Fruit fly (Drosophila melanogaster) whole organism, prepupa: ENCODE results near the gene slow.

Experiments used
- Blimp-1 ChIP-seq: fragments of 200-800 bp; sonication (Bioruptor generic); optimal IDR thresholded peaks from 3 replicates; lab custom pipeline; 2017; ENCODE audit warnings: missing biosample characterization, missing genetic modification characterization, mild to moderate bottlenecking, moderate library complexity, missing genetic modification reagents
- CG10669 ChIP-seq: fragments of 200-800 bp; sonication (Bioruptor generic); optimal IDR thresholded peaks from 3 replicates; lab custom pipeline; 2018; ENCODE audit warnings: missing biosample characterization, mild to moderate bottlenecking, missing genetic modification characterization, moderate library complexity
- CG11294 ChIP-seq: fragments of 200-800 bp; sonication (Bioruptor generic); IDR thresholded peaks from 2 replicates; pipeline ENCODE4 v1.3.6; 2022; ENCODE audit warnings: missing biosample characterization, missing genetic modification characterization
- CG11902 ChIP-seq: fragments of 200-800 bp; sonication (Bioruptor generic); optimal IDR thresholded peaks from 3 replicates; lab custom pipeline; 2016; ENCODE audit warnings: missing biosample characterization, missing genetic modification characterization
- CG15336 ChIP-seq: fragments of 200-800 bp; sonication (Bioruptor generic); IDR thresholded peaks from 2 replicates; pipeline ENCODE4 v1.3.6; 2022; ENCODE audit warnings: missing biosample characterization, missing genetic modification characterization
- CG16779 ChIP-seq: fragments of 200-800 bp; sonication (Bioruptor generic); optimal IDR thresholded peaks from 3 replicates; lab custom pipeline; 2017; ENCODE audit warnings: missing biosample characterization, mild to moderate bottlenecking, missing genetic modification characterization
- CG3032 ChIP-seq: fragments of 200-800 bp; optimal IDR thresholded peaks from 2 replicates; lab custom pipeline; 2019; ENCODE audit warnings: missing biosample characterization, mild to moderate bottlenecking, missing genetic modification characterization, moderate library complexity
- CG31627 ChIP-seq: fragments of 200-800 bp; sonication (Bioruptor generic); optimal IDR thresholded peaks from 3 replicates; lab custom pipeline; 2016; ENCODE audit warnings: missing biosample characterization, missing genetic modification characterization
- CG32006 ChIP-seq: fragments of 200-800 bp; sonication (Bioruptor generic); optimal IDR thresholded peaks from 3 replicates; lab custom pipeline; 2017; ENCODE audit warnings: missing biosample characterization, mild to moderate bottlenecking, missing genetic modification characterization
- CG34406 ChIP-seq: fragments of 200-800 bp; sonication (Bioruptor generic); optimal IDR thresholded peaks from 3 replicates; lab custom pipeline; 2016; ENCODE audit warnings: missing biosample characterization, missing genetic modification characterization
- CG3919 ChIP-seq: fragments of 200-800 bp; sonication (Bioruptor generic); optimal IDR thresholded peaks from 3 replicates; lab custom pipeline; 2016; ENCODE audit warnings: missing biosample characterization, missing genetic modification characterization
- CG6163 ChIP-seq: fragments of 200-800 bp; sonication (Bioruptor generic); IDR thresholded peaks from 3 replicates; pipeline ENCODE4 v1.3.6; 2022; ENCODE audit warnings: missing biosample characterization, missing genetic modification characterization
- CG6276 ChIP-seq: fragments of 200-800 bp; sonication (Bioruptor generic); optimal IDR thresholded peaks from 2 replicates; lab custom pipeline; 2017; ENCODE audit warnings: missing biosample characterization, mild to moderate bottlenecking, missing genetic modification characterization
- CG6792 ChIP-seq: fragments of 200-800 bp; sonication (Bioruptor generic); optimal IDR thresholded peaks from 3 replicates; lab custom pipeline; 2016; ENCODE audit warnings: missing biosample characterization, missing genetic modification characterization
- CG6808 ChIP-seq: fragments of 200-800 bp; sonication (Bioruptor generic); optimal IDR thresholded peaks from 3 replicates; lab custom pipeline; 2017; ENCODE audit warnings: missing biosample characterization, missing genetic modification characterization, mild to moderate bottlenecking, moderate library complexity, missing genetic modification reagents
- CG6854 ChIP-seq: fragments of 200-800 bp; sonication (Bioruptor generic); optimal IDR thresholded peaks from 2 replicates; lab custom pipeline; 2017; ENCODE audit warnings: missing biosample characterization, mild to moderate bottlenecking, missing genetic modification characterization
- CG8119 ChIP-seq: fragments of 200-800 bp; sonication (Bioruptor generic); IDR thresholded peaks from 3 replicates; pipeline ENCODE4 v1.3.6; 2022; ENCODE audit warnings: missing biosample characterization, missing genetic modification characterization
- CG9139 ChIP-seq: fragments of 200-800 bp; sonication (Bioruptor generic); optimal IDR thresholded peaks from 3 replicates; lab custom pipeline; 2017; ENCODE audit warnings: missing biosample characterization, mild to moderate bottlenecking, missing genetic modification characterization
- Eip75B ChIP-seq: fragments of 200-800 bp; sonication (Bioruptor generic); optimal IDR thresholded peaks from 3 replicates; lab custom pipeline; 2016; ENCODE audit warnings: missing biosample characterization, missing genetic modification characterization
- Eip93F ChIP-seq: fragments of 200-800 bp; sonication (Bioruptor generic); optimal IDR thresholded peaks from 2 replicates; lab custom pipeline; 2016; ENCODE audit warnings: missing biosample characterization, mild to moderate bottlenecking, missing genetic modification characterization
- Ets21C ChIP-seq: fragments of 200-800 bp; sonication (Bioruptor generic); optimal IDR thresholded peaks from 3 replicates; lab custom pipeline; 2016; ENCODE audit warnings: missing biosample characterization, missing genetic modification characterization
- Gug ChIP-seq: fragments of 200-800 bp; sonication (Bioruptor generic); IDR thresholded peaks from 2 replicates; pipeline ENCODE4 v1.3.6; 2022; ENCODE audit warnings: missing biosample characterization, missing genetic modification characterization
- Hr38 ChIP-seq: sonication (Bioruptor generic); optimal IDR thresholded peaks from 2 replicates; lab custom pipeline; 2016; ENCODE audit warnings: missing biosample characterization, missing genetic modification characterization
- Hr4 ChIP-seq: fragments of 200-800 bp; sonication (Bioruptor generic); optimal IDR thresholded peaks from 3 replicates; lab custom pipeline; 2016; ENCODE audit warnings: missing biosample characterization, missing genetic modification characterization
- Lpt ChIP-seq: fragments of 200-800 bp; sonication (Bioruptor generic); optimal IDR thresholded peaks from 3 replicates; lab custom pipeline; 2016; ENCODE audit warnings: missing biosample characterization, missing genetic modification characterization
- OdsH ChIP-seq: fragments of 200-800 bp; sonication (Bioruptor generic); optimal IDR thresholded peaks from 3 replicates; lab custom pipeline; 2016; ENCODE audit warnings: missing biosample characterization, missing genetic modification characterization
- Smox ChIP-seq: fragments of 200-800 bp; sonication (Bioruptor generic); optimal IDR thresholded peaks from 3 replicates; lab custom pipeline; 2016; ENCODE audit warnings: missing biosample characterization, missing genetic modification characterization
- Sox102F ChIP-seq: fragments of 200-800 bp; sonication (Bioruptor generic); optimal IDR thresholded peaks from 2 replicates; lab custom pipeline; 2016; ENCODE audit warnings: missing biosample characterization, mild to moderate bottlenecking, missing genetic modification characterization
- Sox15 ChIP-seq: fragments of 200-800 bp; sonication (Bioruptor generic); optimal IDR thresholded peaks from 3 replicates; lab custom pipeline; 2016; ENCODE audit warnings: missing biosample characterization, missing genetic modification characterization
- acj6 ChIP-seq: fragments of 200-800 bp; sonication (Bioruptor generic); optimal IDR thresholded peaks from 3 replicates; lab custom pipeline; 2016; ENCODE audit warnings: missing biosample characterization, missing genetic modification characterization
- eg ChIP-seq: fragments of 200-800 bp; sonication (Bioruptor generic); IDR thresholded peaks from 3 replicates; pipeline ENCODE4 v1.3.6; 2022; ENCODE audit warnings: missing biosample characterization, missing genetic modification characterization
- esn ChIP-seq: fragments of 200-800 bp; sonication (Bioruptor generic); optimal IDR thresholded peaks from 2 replicates; lab custom pipeline; 2016; ENCODE audit warnings: missing biosample characterization, mild to moderate bottlenecking, missing genetic modification characterization, moderate library complexity
- fd85E ChIP-seq: fragments of 200-800 bp; sonication (Bioruptor generic); optimal IDR thresholded peaks from 3 replicates; lab custom pipeline; 2016; ENCODE audit warnings: missing biosample characterization, missing genetic modification characterization
- lz ChIP-seq: fragments of 200-800 bp; sonication (Bioruptor generic); optimal IDR thresholded peaks from 3 replicates; lab custom pipeline; 2016; ENCODE audit warnings: missing biosample characterization, missing genetic modification characterization
- net ChIP-seq: fragments of 200-800 bp; sonication (Bioruptor generic); optimal IDR thresholded peaks from 3 replicates; lab custom pipeline; 2016; ENCODE audit warnings: missing biosample characterization, missing genetic modification characterization
- salr ChIP-seq, 2 experiments: fragments of 200-800 bp; sonication (Bioruptor generic); optimal IDR thresholded peaks; 3 replicates each; lab custom pipeline; 2016 to 2018; ENCODE audit warnings: missing biosample characterization in 2 of 2, missing genetic modification characterization in 2 of 2, mild to moderate bottlenecking in 1 of 2
- spab ChIP-seq: fragments of 200-800 bp; sonication (Bioruptor generic); optimal IDR thresholded peaks from 2 replicates; lab custom pipeline; 2017; ENCODE audit warnings: missing biosample characterization, mild to moderate bottlenecking, missing genetic modification characterization, missing genetic modification reagents
- svp ChIP-seq: fragments of 200-800 bp; sonication (Bioruptor generic); peaks from one replicate; lab custom pipeline; 2016; ENCODE audit warnings: missing biosample characterization, missing genetic modification characterization

slow gene

dm6 chr3L:4411025-4411873 lies 27.0 kb downstream of the slow start (continued):
- TF ChIP-seq Sox15 (GFP tag; lab: Kevin White, UChicago) (no peak), fd85E (no peak), Blimp-1 (GFP tag; lab: Kevin White, UChicago) (no peak), CG8119 (GFP tag; lab: Robert Waterston, UW) (no peak), CG6792 (peak; percentile 6), OdsH (no peak), Eip75B (no peak), Sox102F (GFP tag; lab: Kevin White, UChicago) (peak; percentile 48), Lpt (GFP tag; lab: Kevin White, UChicago) (no peak), CG31627 (GFP tag; lab: Kevin White, UChicago) (no peak), CG34406 (no peak), Gug (no peak), CG6854 (no peak), CG11902 (GFP tag; lab: Kevin White, UChicago) (no peak)
- TF ChIP-seq, all 60 proteins: peak for 13

dm6 chr3L:4411951-4412350 lies 27.7 kb downstream of the slow start:
- TF ChIP-seq CG10669 (GFP tag; lab: Kevin White, UChicago) (no peak), spab (GFP tag; lab: Kevin White, UChicago) (no peak), Ets21C (GFP tag; lab: Kevin White, UChicago) (no peak), CG6792 (no peak), Blimp-1 (GFP tag; lab: Kevin White, UChicago) (no peak), acj6 (GFP tag; lab: Kevin White, UChicago) (no peak), Gug (no peak), lz (GFP tag; lab: Kevin White, UChicago) (no peak), OdsH (no peak), Eip75B (no peak), svp (no peak), CG6808 (GFP tag; lab: Kevin White, UChicago) (no peak)

dm6 chr3L:4412974-4413373 lies 28.7 kb downstream of the slow start:
- TF ChIP-seq Lpt (GFP tag; lab: Kevin White, UChicago), result peak; percentile 24
- no peak for TF ChIP-seq Blimp-1 (GFP tag; lab: Kevin White, UChicago)
- no peak for TF ChIP-seq CG6792
- no peak for TF ChIP-seq CG16779 (tag; lab: Kevin White, UChicago)
- no peak for TF ChIP-seq Eip75B
- peak; percentile 51 for TF ChIP-seq Gug
- TF ChIP-seq CG6276 (GFP tag; lab: Kevin White, UChicago), result peak; percentile 32
- no peak for TF ChIP-seq CG3032 (tag; lab: Kevin White, UChicago)
- no peak for TF ChIP-seq esn (GFP tag; lab: Kevin White, UChicago)
- peak; percentile 70; the same call in 2 of the 3 replicates for TF ChIP-seq CG6163 (GFP tag; lab: Robert Waterston, UW)
- no peak for TF ChIP-seq Smox (GFP tag; lab: Kevin White, UChicago)
- peak; percentile 53 for TF ChIP-seq CG15336 (GFP tag; lab: Robert Waterston, UW)
- no peak for TF ChIP-seq CG9139 (GFP tag; lab: Kevin White, UChicago)
- no peak for TF ChIP-seq salr (GFP tag; optimal IDR thresholded peaks at IDR 0.05; lab: Kevin White, UChicago)
- no peak for TF ChIP-seq CG6808 (GFP tag; lab: Kevin White, UChicago)
- no peak for TF ChIP-seq Hr38 (GFP tag; lab: Kevin White, UChicago)
- peak; percentile 17 for TF ChIP-seq net (GFP tag; lab: Kevin White, UChicago)
- TF ChIP-seq OdsH, result no peak
- TF ChIP-seq CG3919 (GFP tag; lab: Kevin White, UChicago), result no peak
- no peak for TF ChIP-seq CG31627 (GFP tag; lab: Kevin White, UChicago)
- peak; percentile 48 for TF ChIP-seq Hr4 (GFP tag; lab: Kevin White, UChicago)
- TF ChIP-seq CG11294, result peak; percentile 62
- TF ChIP-seq Eip93F (GFP tag; lab: Kevin White, UChicago), result no peak
- peak; percentile 47 for TF ChIP-seq CG32006 (GFP tag; lab: Kevin White, UChicago)
- no peak for TF ChIP-seq CG6854
- peak; percentile 79 for TF ChIP-seq eg (GFP tag; lab: Robert Waterston, UW)
- peak; percentile 33; the same call in 2 of the 3 replicates for TF ChIP-seq CG8119 (GFP tag; lab: Robert Waterston, UW)
- TF ChIP-seq svp, result no peak
- TF ChIP-seq, all 60 proteins: peak for 11
